Worm (Caenorhabditis elegans): ENCODE results near the gene olrn-1.

DNA sequence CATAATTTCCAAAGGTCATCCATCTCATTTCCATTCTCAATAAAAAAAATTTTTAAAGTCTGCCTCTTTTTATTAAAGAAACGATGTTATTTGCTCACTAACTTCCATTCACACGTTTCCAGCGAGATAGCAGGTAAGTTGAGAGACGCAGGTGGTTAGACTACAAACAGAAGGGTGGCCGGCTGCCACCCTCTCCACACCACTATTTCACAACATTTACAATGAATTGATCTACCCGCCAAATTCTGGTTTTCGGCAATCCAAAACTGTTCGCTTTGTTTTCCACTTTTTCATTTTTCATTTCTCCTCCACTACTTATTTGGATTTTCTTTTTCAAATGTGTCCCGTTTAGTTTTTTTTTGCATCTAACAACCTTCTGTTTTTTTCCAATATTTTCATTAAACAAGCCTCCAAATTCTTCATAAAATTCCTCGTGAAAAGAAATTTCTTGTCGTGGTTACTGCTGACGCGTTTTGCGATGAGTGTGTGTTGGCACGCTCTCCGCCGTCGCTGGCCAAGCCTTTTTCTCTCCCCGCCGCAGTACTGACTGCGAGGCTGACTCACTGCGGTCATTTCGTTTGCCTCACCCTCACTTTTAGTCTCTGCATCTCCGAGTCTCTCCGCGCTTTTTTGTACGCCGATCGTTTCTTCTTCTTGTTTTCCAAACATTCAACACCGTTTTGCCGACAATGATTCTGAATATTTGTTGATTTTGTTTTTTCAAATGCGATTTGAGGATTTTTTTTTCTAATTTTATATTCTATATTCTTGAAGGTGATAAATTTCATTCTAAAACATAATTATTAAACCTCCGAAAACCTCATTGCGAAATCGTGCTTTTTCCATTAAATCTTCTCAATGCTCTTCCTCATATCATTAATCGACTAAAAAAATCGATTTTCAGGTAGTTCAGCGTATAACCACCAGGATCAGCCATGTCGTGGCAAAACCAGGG, 30.8 kb downstream of the olrn-1 start, which contains the start of gene dyn-1:
- no peak for TF ChIP-seq snpc-4 (tag; optimal IDR thresholded peaks at IDR 0.05)
- no peak for TF ChIP-seq lsy-2 (tag; optimal IDR thresholded peaks at IDR 0.05)
- TF ChIP-seq mls-2 (tag; optimal IDR thresholded peaks at IDR 0.05), result no peak
- TF ChIP-seq nhr-12 (tag; optimal IDR thresholded peaks at IDR 0.05), result no peak
- TF ChIP-seq nhr-76 (tag; optimal IDR thresholded peaks at IDR 0.05), result no peak

Data from whole organism, mixed stage, embryonic.